In the genomic region with DNA sequence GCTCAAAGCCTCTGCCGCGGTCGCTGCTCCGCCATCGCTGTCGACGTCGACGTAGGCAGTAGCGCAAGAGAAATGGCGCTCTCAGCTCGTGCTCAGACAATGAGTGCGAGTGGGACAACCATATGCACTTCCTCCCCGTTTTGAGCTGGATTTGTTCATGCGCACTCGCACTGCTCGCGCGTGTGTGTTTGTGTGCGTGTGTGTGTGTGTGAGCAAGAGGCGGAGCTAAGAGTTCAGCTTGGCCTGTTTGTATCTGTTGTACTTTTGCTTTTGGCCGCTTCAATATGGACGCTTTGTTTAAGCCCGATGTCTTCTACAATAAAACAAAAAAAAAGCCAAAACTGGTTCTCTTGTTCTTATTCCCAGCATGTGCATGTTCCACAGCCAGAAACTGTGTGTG, we compare ENCODE assay signal across 1 fruit fly cellular context.
TF ChIP-seq lines count a peak whose summit lies in the region.

No protein-coding gene starts in this region.

TF ChIP-seq in whole organism, embryonic, 481 proteins besides CTCF, POLR2A, EP300 and RAD21 (continued from another document):
- TF ChIP-seq wor (GFP tag; IDR thresholded peaks at IDR 0.05; lab: Robert Waterston, UW), result no peak
- TF ChIP-seq yki (optimal IDR thresholded peaks at IDR 0.05; lab: Kevin White, UChicago), result no peak
- TF ChIP-seq PHDP (tag; optimal IDR thresholded peaks at IDR 0.05; lab: Kevin White, UChicago), result no peak
- TF ChIP-seq Opbp (GFP tag; IDR thresholded peaks at IDR 0.05; lab: Robert Waterston, UW; ENCODE audit: partially characterized antibody), result peak; percentile 55; the same call in 1 of the 3 replicates
- peak; percentile 39 for TF ChIP-seq Ets65A (GFP tag; lab: Kevin White, UChicago)
- TF ChIP-seq Sry-δ (GFP tag; optimal IDR thresholded peaks at IDR 0.05; lab: Kevin White, UChicago), result no peak
- 0 out of 2 replicates have a peak, but pooled peaks have one; percentile 35 for TF ChIP-seq sim (GFP tag; IDR thresholded peaks at IDR 0.05; lab: Robert Waterston, UW)
- no peak for TF ChIP-seq abd-A (tag; optimal IDR thresholded peaks at IDR 0.05; lab: Kevin White, UChicago)
- peak; percentile 46 for TF ChIP-seq CG12071 (GFP tag; optimal IDR thresholded peaks at IDR 0.05; lab: Kevin White, UChicago)
- TF ChIP-seq CG17829 (tag; optimal IDR thresholded peaks at IDR 0.05; lab: Kevin White, UChicago), result peak; percentile 41
- TF ChIP-seq slbo (GFP tag; IDR thresholded peaks at IDR 0.05; lab: Robert Waterston, UW), result 0 out of 2 replicates have a peak, but pooled peaks have one; percentile 8
- peak; percentile 83; the same call in 1 of the 2 replicates for TF ChIP-seq seq (GFP tag; IDR thresholded peaks at IDR 0.05; lab: Robert Waterston, UW)
- no peak for TF ChIP-seq CG3281 (GFP tag; optimal IDR thresholded peaks at IDR 0.05; lab: Kevin White, UChicago)
- TF ChIP-seq Trl (optimal IDR thresholded peaks at IDR 0.05; lab: Kevin White, UChicago), result peak; percentile 31 to 49
- TF ChIP-seq Trl (GFP tag; optimal IDR thresholded peaks at IDR 0.05; lab: Kevin White, UChicago), result no peak
- TF ChIP-seq D19A (tag; optimal IDR thresholded peaks at IDR 0.05; lab: Kevin White, UChicago), result no peak
- TF ChIP-seq lov (optimal IDR thresholded peaks at IDR 0.05; lab: Kevin White, UChicago), result no peak
- TF ChIP-seq lov (GFP tag; IDR thresholded peaks at IDR 0.05; lab: Robert Waterston, UW), result peak; percentile 56; the same call in 1 of the 3 replicates
- TF ChIP-seq Awh (GFP tag; IDR thresholded peaks at IDR 0.05; lab: Robert Waterston, UW), result no peak
- TF ChIP-seq bcd (GFP tag; optimal IDR thresholded peaks at IDR 0.05; lab: Kevin White, UChicago), result peak; percentile 30
- TF ChIP-seq Usf (GFP tag; optimal IDR thresholded peaks at IDR 0.05; lab: Kevin White, UChicago), result no peak
- no peak for TF ChIP-seq gfzf (GFP tag; optimal IDR thresholded peaks at IDR 0.05; lab: Kevin White, UChicago)
- TF ChIP-seq CG12219 (GFP tag; optimal IDR thresholded peaks at IDR 0.05; lab: Kevin White, UChicago), result peak; percentile 7
- peak; percentile 87 for TF ChIP-seq phol (tag; optimal IDR thresholded peaks at IDR 0.05; lab: Kevin White, UChicago)
- no peak for TF ChIP-seq fd96Cb (tag; optimal IDR thresholded peaks at IDR 0.05; lab: Kevin White, UChicago)
- TF ChIP-seq nom (GFP tag; optimal IDR thresholded peaks at IDR 0.05; lab: Kevin White, UChicago), result peak; percentile 51
- peak; percentile 7 for TF ChIP-seq lbe (GFP tag; optimal IDR thresholded peaks at IDR 0.05; lab: Kevin White, UChicago)
- peak; percentile 41 for TF ChIP-seq Drgx (GFP tag; IDR thresholded peaks at IDR 0.05; lab: Robert Waterston, UW)
- TF ChIP-seq CG9876 (GFP tag; optimal IDR thresholded peaks at IDR 0.05; lab: Kevin White, UChicago), result no peak
- no peak for TF ChIP-seq Dfd (GFP tag; optimal IDR thresholded peaks at IDR 0.05; lab: Kevin White, UChicago)
- TF ChIP-seq Rfx (GFP tag; IDR thresholded peaks at IDR 0.05; lab: Robert Waterston, UW), result peak; percentile 35; the same call in 1 of the 2 replicates
- TF ChIP-seq ken (GFP tag; IDR thresholded peaks at IDR 0.05; lab: Robert Waterston, UW), result no peak
- TF ChIP-seq HLH4C (GFP tag; IDR thresholded peaks at IDR 0.05; lab: Robert Waterston, UW; ENCODE audit: partially characterized antibody), result no peak
- no peak for TF ChIP-seq Myb (GFP tag; optimal IDR thresholded peaks at IDR 0.05; lab: Kevin White, UChicago)
- no peak for TF ChIP-seq tna (GFP tag; IDR thresholded peaks at IDR 0.05; lab: Robert Waterston, UW; ENCODE audit: partially characterized antibody)
- TF ChIP-seq Sox100B (GFP tag; optimal IDR thresholded peaks at IDR 0.05; lab: Kevin White, UChicago), result no peak
- TF ChIP-seq CG12104 (GFP tag; optimal IDR thresholded peaks at IDR 0.05; lab: Kevin White, UChicago), result no peak
- TF ChIP-seq grau (tag; optimal IDR thresholded peaks at IDR 0.05; lab: Kevin White, UChicago), result no peak
- TF ChIP-seq sna (GFP tag; IDR thresholded peaks at IDR 0.05; lab: Robert Waterston, UW; ENCODE audit: partially characterized antibody), result peak; percentile 37; the same call in 1 of the 2 replicates
- TF ChIP-seq dpn (GFP tag; optimal IDR thresholded peaks at IDR 0.05; lab: Kevin White, UChicago), result no peak
- TF ChIP-seq bowl (GFP tag; IDR thresholded peaks at IDR 0.05; lab: Robert Waterston, UW), result peak; percentile 28; the same call in 1 of the 2 replicates
- no peak for TF ChIP-seq al (GFP tag; IDR thresholded peaks at IDR 0.05; lab: Robert Waterston, UW)
- TF ChIP-seq pum (GFP tag; optimal IDR thresholded peaks at IDR 0.05; lab: Kevin White, UChicago), result no peak
- no peak for TF ChIP-seq tup (GFP tag; optimal IDR thresholded peaks at IDR 0.05; lab: Kevin White, UChicago)
- no peak for TF ChIP-seq zf30C (GFP tag; optimal IDR thresholded peaks at IDR 0.05; lab: Kevin White, UChicago)
- TF ChIP-seq CG4404 (GFP tag; IDR thresholded peaks at IDR 0.05; lab: Robert Waterston, UW), result no peak
- TF ChIP-seq ash1 (GFP tag; optimal IDR thresholded peaks at IDR 0.05; lab: Kevin White, UChicago), result no peak
- TF ChIP-seq mld (GFP tag; IDR thresholded peaks at IDR 0.05; lab: Robert Waterston, UW; ENCODE audit: partially characterized antibody), result 0 out of 3 replicates have a peak, but pooled peaks have one; percentile 44
- no peak for TF ChIP-seq crc (GFP tag; optimal IDR thresholded peaks at IDR 0.05; lab: Kevin White, UChicago)
- TF ChIP-seq hkb (optimal IDR thresholded peaks at IDR 0.05; lab: Kevin White, UChicago), result no peak
- 0 out of 2 replicates have a peak, but pooled peaks have one; percentile 57 for TF ChIP-seq hkb (GFP tag; IDR thresholded peaks at IDR 0.05; lab: Robert Waterston, UW)
- TF ChIP-seq eve (GFP tag; optimal IDR thresholded peaks at IDR 0.05; lab: Kevin White, UChicago), result no peak
- TF ChIP-seq CG2199 (GFP tag; IDR thresholded peaks at IDR 0.05; lab: Robert Waterston, UW), result 0 out of 3 replicates have a peak, but pooled peaks have one; percentile 41
- TF ChIP-seq HLHmδ (GFP tag; optimal IDR thresholded peaks at IDR 0.05; lab: Kevin White, UChicago), result peak; percentile 82
- no peak for TF ChIP-seq stwl (tag; optimal IDR thresholded peaks at IDR 0.05; lab: Kevin White, UChicago)
- TF ChIP-seq Aef1 (GFP tag; IDR thresholded peaks at IDR 0.05; lab: Robert Waterston, UW), result no peak
- TF ChIP-seq kah (GFP tag; optimal IDR thresholded peaks at IDR 0.05; lab: Kevin White, UChicago), result no peak
- peak; percentile 31 for TF ChIP-seq fd64A (GFP tag; optimal IDR thresholded peaks at IDR 0.05; lab: Kevin White, UChicago)
- TF ChIP-seq gce (GFP tag; IDR thresholded peaks at IDR 0.05; lab: Robert Waterston, UW), result no peak
- no peak for TF ChIP-seq CG11696 (GFP tag; IDR thresholded peaks at IDR 0.05; lab: Robert Waterston, UW)
- TF ChIP-seq HLH3B (GFP tag; IDR thresholded peaks at IDR 0.05; lab: Robert Waterston, UW), result peak; percentile 30; the same call in 1 of the 2 replicates
- peak; percentile 52 for TF ChIP-seq oc (tag; optimal IDR thresholded peaks at IDR 0.05; lab: Kevin White, UChicago)
- TF ChIP-seq CG2678 (tag; optimal IDR thresholded peaks at IDR 0.05; lab: Kevin White, UChicago), result no peak
- no peak for TF ChIP-seq nau (GFP tag; optimal IDR thresholded peaks at IDR 0.05; lab: Kevin White, UChicago)
- TF ChIP-seq ato (GFP tag; IDR thresholded peaks at IDR 0.05; lab: Robert Waterston, UW; ENCODE audit: partially characterized antibody), result 0 out of 2 replicates have a peak, but pooled peaks have one; percentile 15
- peak; percentile 61; the same call in 1 of the 3 replicates for TF ChIP-seq CG34224 (GFP tag; IDR thresholded peaks at IDR 0.05; lab: Robert Waterston, UW; ENCODE audit: partially characterized antibody)
- TF ChIP-seq so (GFP tag; IDR thresholded peaks at IDR 0.05; lab: Robert Waterston, UW), result peak; percentile 42; the same call in 1 of the 3 replicates
- peak; percentile 99 for TF ChIP-seq Adf1 (GFP tag; IDR thresholded peaks at IDR 0.05; lab: Robert Waterston, UW)
- peak; percentile 75 for TF ChIP-seq CG15479 (GFP tag; optimal IDR thresholded peaks at IDR 0.05; lab: Kevin White, UChicago)
- no peak for TF ChIP-seq Dbx (GFP tag; IDR thresholded peaks at IDR 0.05; lab: Robert Waterston, UW)
- TF ChIP-seq Jarid2 (GFP tag; optimal IDR thresholded peaks at IDR 0.05; lab: Kevin White, UChicago), result peak; percentile 35
- peak; percentile 94 for TF ChIP-seq ewg (GFP tag; optimal IDR thresholded peaks at IDR 0.05; lab: Kevin White, UChicago)
- TF ChIP-seq Six4 (GFP tag; optimal IDR thresholded peaks at IDR 0.05; lab: Kevin White, UChicago), result no peak
- no peak for TF ChIP-seq cas (GFP tag; IDR thresholded peaks at IDR 0.05; lab: Robert Waterston, UW)
- peak; percentile 71 for TF ChIP-seq kni (GFP tag; optimal IDR thresholded peaks at IDR 0.05; lab: Kevin White, UChicago)
- TF ChIP-seq CG8478 (optimal IDR thresholded peaks at IDR 0.05; lab: Kevin White, UChicago), result peak; percentile 88
- TF ChIP-seq CG33213 (GFP tag; optimal IDR thresholded peaks at IDR 0.05; lab: Kevin White, UChicago), result no peak
- TF ChIP-seq CG31365 (tag; optimal IDR thresholded peaks at IDR 0.05; lab: Kevin White, UChicago), result no peak
- no peak for TF ChIP-seq CG16779 (GFP tag; IDR thresholded peaks at IDR 0.05; lab: Robert Waterston, UW)
- peak; percentile 76; the same call in 1 of the 2 replicates for TF ChIP-seq vvl (GFP tag; IDR thresholded peaks at IDR 0.05; lab: Robert Waterston, UW)
- TF ChIP-seq twi (tag; optimal IDR thresholded peaks at IDR 0.05; lab: Kevin White, UChicago), result peak; percentile 24
- TF ChIP-seq CG7928 (GFP tag; optimal IDR thresholded peaks at IDR 0.05; lab: Kevin White, UChicago), result no peak
- no peak for TF ChIP-seq CG34376 (GFP tag; optimal IDR thresholded peaks at IDR 0.05; lab: Kevin White, UChicago)
- no peak for TF ChIP-seq klu (GFP tag; IDR thresholded peaks at IDR 0.05; lab: Robert Waterston, UW)
- TF ChIP-seq CG31388 (GFP tag; optimal IDR thresholded peaks at IDR 0.05; lab: Kevin White, UChicago), result no peak
- peak; percentile 9 for TF ChIP-seq NfI (GFP tag; optimal IDR thresholded peaks at IDR 0.05; lab: Kevin White, UChicago)
- no peak for TF ChIP-seq pros (GFP tag; optimal IDR thresholded peaks at IDR 0.05; lab: Kevin White, UChicago)
- TF ChIP-seq CG9609 (GFP tag; optimal IDR thresholded peaks at IDR 0.05; lab: Kevin White, UChicago), result no peak
- TF ChIP-seq sc (optimal IDR thresholded peaks at IDR 0.05; lab: Kevin White, UChicago), result no peak
- no peak for TF ChIP-seq sc (GFP tag; optimal IDR thresholded peaks at IDR 0.05; lab: Kevin White, UChicago)
- peak; percentile 86 for TF ChIP-seq CG1832 (GFP tag; optimal IDR thresholded peaks at IDR 0.05; lab: Kevin White, UChicago)
- TF ChIP-seq Antp (GFP tag; optimal IDR thresholded peaks at IDR 0.05; lab: Kevin White, UChicago), result no peak
- TF ChIP-seq Spps (tag; optimal IDR thresholded peaks at IDR 0.05; lab: Kevin White, UChicago), result no peak
- TF ChIP-seq onecut (GFP tag; IDR thresholded peaks at IDR 0.05; lab: Robert Waterston, UW), result peak; percentile 19; the same call in 1 of the 2 replicates
- no peak for TF ChIP-seq CG14965 (GFP tag; optimal IDR thresholded peaks at IDR 0.05; lab: Kevin White, UChicago; ENCODE audit: borderline replicate concordance)
